Worm (Caenorhabditis elegans) whole organism, L4/young adult: Measurements from ENCODE around the gene spdl-1.

Source experiments
- W03F9.2 ChIP-seq: fragments of 150-350 bp; optimal IDR thresholded peaks from 2 replicates; lab custom pipeline; 2014; ENCODE audit warnings: missing biosample characterization, missing genetic modification characterization
- dao-5 ChIP-seq: sonication (generic microtip); optimal IDR thresholded peaks from 2 replicates; lab custom pipeline; 2016; ENCODE audit warnings: missing genotype, missing genetic modification characterization, moderate library complexity, missing compliant biosample characterization
- him-1 ChIP-seq: sonication (generic microtip); optimal IDR thresholded peaks from 2 replicates; lab custom pipeline; 2016; ENCODE audit warnings: missing genotype, missing genetic modification reagents, missing genetic modification characterization, missing compliant biosample characterization

ce11 chrII:7810162-7810868, 28.9 kb downstream of the spdl-1 start:
- TF ChIP-seq him-1 (tag; lab: Kevin White, UChicago) (no peak), W03F9.2 (no peak), dao-5 (no peak)
